Worm (Caenorhabditis elegans): ENCODE results near the gene ZK666.11.
A peak's percentile ranks its signal among the peaks of the same experiment; 100 is the strongest.
"Not testable (repeated sequence)": the region's sequence is repeated elsewhere in the genome, so short reads cannot be mapped to it uniquely, and the experiment has no call there.

The ZK666.11 gene

DNA sequence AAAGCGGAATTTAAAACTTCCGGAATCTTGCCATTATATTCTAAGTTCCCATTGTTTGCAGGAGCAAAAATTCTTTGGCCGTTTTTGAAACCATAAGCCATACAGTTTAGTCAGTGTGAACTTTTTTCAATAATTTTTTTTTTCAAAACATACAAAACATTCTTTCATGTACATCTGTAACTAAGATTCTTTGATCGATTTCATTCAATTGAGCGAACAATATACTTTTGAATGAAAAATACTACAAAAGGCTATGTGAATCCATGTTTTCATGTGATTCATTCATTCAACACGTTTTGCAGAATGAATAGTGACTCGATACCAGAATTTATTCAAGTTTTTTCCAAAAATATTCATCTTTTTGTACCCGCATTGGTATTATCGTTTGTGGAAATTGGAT lies 4.4 kb downstream of the ZK666.11 start, which contains the start of gene ZK666.15:
Gene ZK666.15 (plus strand): TSS at position 301 of the 400 bp plus-strand sequence.
- TF ChIP-seq ztf-29 (GFP tag; IDR thresholded peaks at IDR 0.05) (no peak), flt-1 (GFP tag; IDR thresholded peaks at IDR 0.05) (no peak), ref-1 (GFP tag; conservative IDR thresholded peaks at IDR 0.05) (no peak), med-1 (GFP tag; optimal IDR thresholded peaks at IDR 0.05; ENCODE audit: insufficient read depth) (no peak), T22C8.4 (GFP tag; IDR thresholded peaks at IDR 0.05) (no peak)

DNA sequence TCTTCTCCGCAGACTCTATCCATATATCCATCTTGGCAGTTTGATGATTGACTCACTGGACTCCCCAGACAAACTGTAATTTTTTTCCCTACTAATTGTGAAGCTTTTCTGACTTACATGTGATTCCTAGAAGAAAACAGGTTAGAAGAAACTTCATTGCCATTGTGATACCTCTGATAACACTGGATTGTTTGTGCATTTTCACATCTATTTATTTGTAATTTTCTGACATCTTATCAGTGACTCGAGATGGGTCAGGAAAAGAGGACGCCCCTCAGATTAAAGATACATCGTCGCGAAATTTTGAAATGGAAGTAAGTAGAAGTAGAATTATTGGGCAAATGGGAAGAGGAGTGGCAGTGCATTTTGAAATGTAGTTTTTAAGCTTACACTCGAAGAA lies 8.0 kb downstream of the ZK666.11 start, which contains the start of gene clec-61:
Gene clec-61 (minus strand): TSS at position 209 of the 400 bp plus-strand sequence.
- TF ChIP-seq ztf-29 (GFP tag; IDR thresholded peaks at IDR 0.05) (no peak), T22C8.4 (GFP tag; IDR thresholded peaks at IDR 0.05) (no peak), flt-1 (GFP tag; IDR thresholded peaks at IDR 0.05) (no peak), cog-1 (tag; optimal IDR thresholded peaks at IDR 0.05) (no peak), klf-2 (GFP tag; conservative IDR thresholded peaks at IDR 0.05) (no peak), med-1 (GFP tag; optimal IDR thresholded peaks at IDR 0.05; ENCODE audit: insufficient read depth) (no peak), ref-1 (GFP tag; conservative IDR thresholded peaks at IDR 0.05) (no peak), ztf-23 (GFP tag; IDR thresholded peaks at IDR 0.05) (no peak), tab-1 (GFP tag; IDR thresholded peaks at IDR 0.05) (no peak)

- not testable (repeated sequence) for TF ChIP-seq ztf-29 (GFP tag; IDR thresholded peaks at IDR 0.05); tab-1 (GFP tag; IDR thresholded peaks at IDR 0.05); cog-1 (tag; optimal IDR thresholded peaks at IDR 0.05)
These were observed 10.7 kb downstream of the ZK666.11 start, which contains the start of gene ZK666.8 for ce11 chrII:10493034-10493433. Gene ZK666.8, minus strand, starts transcription at chrII:10493134.

DNA sequence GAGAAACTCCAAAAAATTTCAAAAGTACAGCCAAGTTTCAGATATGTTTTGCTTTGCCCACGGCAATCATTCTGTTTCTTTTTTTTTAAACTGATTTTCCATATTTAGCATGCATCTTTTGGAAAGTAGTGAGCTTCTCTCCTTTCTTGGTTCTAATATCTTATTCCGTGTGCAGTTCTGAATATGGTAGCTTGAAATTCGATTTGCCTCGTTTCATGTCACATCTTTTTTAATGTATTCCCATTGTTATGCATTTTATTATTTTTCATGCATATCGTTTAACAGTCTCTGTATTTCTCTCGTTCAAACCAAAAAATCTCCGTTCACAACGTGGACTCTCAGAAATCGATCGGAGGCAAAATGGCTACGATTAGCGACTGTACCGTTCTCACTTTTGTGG lies 12.1 kb downstream of the ZK666.11 start, which contains the start of gene ZK666.14:
Gene ZK666.14 (plus strand): TSS at position 301 of the 400 bp plus-strand sequence.
- TF ChIP-seq cog-1 (tag; optimal IDR thresholded peaks at IDR 0.05), result no peak
- TF ChIP-seq ref-1 (GFP tag; conservative IDR thresholded peaks at IDR 0.05), result no peak
- no peak for TF ChIP-seq klf-2 (GFP tag; conservative IDR thresholded peaks at IDR 0.05)
- no peak for TF ChIP-seq med-1 (GFP tag; optimal IDR thresholded peaks at IDR 0.05; ENCODE audit: insufficient read depth)
- no peak for TF ChIP-seq ztf-29 (GFP tag; IDR thresholded peaks at IDR 0.05)
- TF ChIP-seq tab-1 (GFP tag; IDR thresholded peaks at IDR 0.05), result no peak
- TF ChIP-seq T22C8.4 (GFP tag; IDR thresholded peaks at IDR 0.05), result no peak
- no peak for TF ChIP-seq flt-1 (GFP tag; IDR thresholded peaks at IDR 0.05)
- TF ChIP-seq ztf-23 (GFP tag; IDR thresholded peaks at IDR 0.05), result no peak

- TF ChIP-seq klf-2 (GFP tag; conservative IDR thresholded peaks at IDR 0.05) (no peak), ztf-29 (GFP tag; IDR thresholded peaks at IDR 0.05) (no peak), ztf-23 (GFP tag; IDR thresholded peaks at IDR 0.05) (no peak), flt-1 (GFP tag; IDR thresholded peaks at IDR 0.05) (no peak), tab-1 (GFP tag; IDR thresholded peaks at IDR 0.05) (no peak), cog-1 (tag; optimal IDR thresholded peaks at IDR 0.05) (no peak), ref-1 (GFP tag; conservative IDR thresholded peaks at IDR 0.05) (no peak), med-1 (GFP tag; optimal IDR thresholded peaks at IDR 0.05; ENCODE audit: insufficient read depth) (no peak), T22C8.4 (GFP tag; IDR thresholded peaks at IDR 0.05) (no peak)
These were observed 13.6 kb downstream of the ZK666.11 start, which contains the start of gene ZK666.12 for ce11 chrII:10495912-10496311. Gene ZK666.12, plus strand, starts transcription at chrII:10496212.

DNA sequence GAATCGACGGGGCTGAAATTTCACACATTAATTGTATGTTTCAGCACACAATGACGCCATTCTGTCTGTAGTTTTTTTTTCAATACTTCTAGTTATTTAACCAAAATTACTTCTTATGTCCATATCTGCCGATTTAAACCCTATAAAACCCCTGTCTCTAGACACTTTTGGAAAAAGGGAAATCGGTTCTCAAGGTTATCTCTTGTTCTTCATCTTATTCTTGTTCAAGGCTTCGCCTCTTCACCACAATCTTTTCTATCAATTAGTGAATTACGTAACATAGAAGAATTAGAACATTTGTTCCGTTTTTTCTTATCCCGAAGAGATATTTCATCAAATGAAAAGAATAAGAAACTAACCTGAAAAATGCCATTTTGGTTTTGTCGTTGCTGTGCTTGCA lies 18.4 kb downstream of the ZK666.11 start:
- no peak for TF ChIP-seq tab-1 (GFP tag; IDR thresholded peaks at IDR 0.05)
- TF ChIP-seq cog-1 (tag; optimal IDR thresholded peaks at IDR 0.05), result no peak
- no peak for TF ChIP-seq ztf-29 (GFP tag; IDR thresholded peaks at IDR 0.05)
- no peak for TF ChIP-seq ztf-23 (GFP tag; IDR thresholded peaks at IDR 0.05)
- TF ChIP-seq T22C8.4 (GFP tag; IDR thresholded peaks at IDR 0.05), result no peak
- no peak for TF ChIP-seq med-1 (GFP tag; optimal IDR thresholded peaks at IDR 0.05; ENCODE audit: insufficient read depth)
- TF ChIP-seq klf-2 (GFP tag; conservative IDR thresholded peaks at IDR 0.05), result no peak
- TF ChIP-seq flt-1 (GFP tag; IDR thresholded peaks at IDR 0.05), result no peak
- TF ChIP-seq ref-1 (GFP tag; conservative IDR thresholded peaks at IDR 0.05), result no peak

ce11 chrII:10501578-10501977 lies 19.3 kb downstream of the ZK666.11 start:
- TF ChIP-seq cog-1 (tag; optimal IDR thresholded peaks at IDR 0.05), result no peak
- TF ChIP-seq flt-1 (GFP tag; IDR thresholded peaks at IDR 0.05), result no peak
- TF ChIP-seq T22C8.4 (GFP tag; IDR thresholded peaks at IDR 0.05), result no peak

- TF ChIP-seq med-1 (GFP tag; optimal IDR thresholded peaks at IDR 0.05; ENCODE audit: insufficient read depth), result no peak
- no peak for TF ChIP-seq ztf-29 (GFP tag; IDR thresholded peaks at IDR 0.05)
- peak; percentile 56; the same call in 1 of the 2 replicates for TF ChIP-seq ztf-23 (GFP tag; IDR thresholded peaks at IDR 0.05)
- TF ChIP-seq cog-1 (tag; optimal IDR thresholded peaks at IDR 0.05), result peak; percentile 72
- TF ChIP-seq tab-1 (GFP tag; IDR thresholded peaks at IDR 0.05), result 0 out of 2 replicates have a peak, but pooled peaks have one; percentile 67
- no peak for TF ChIP-seq klf-2 (GFP tag; conservative IDR thresholded peaks at IDR 0.05)
- TF ChIP-seq ref-1 (GFP tag; conservative IDR thresholded peaks at IDR 0.05), result no peak
- 0 out of 2 replicates have a peak, but pooled peaks have one; percentile 6 for TF ChIP-seq flt-1 (GFP tag; IDR thresholded peaks at IDR 0.05)
- no peak for TF ChIP-seq T22C8.4 (GFP tag; IDR thresholded peaks at IDR 0.05)
These were observed 20.3 kb downstream of the ZK666.11 start, which contains the start of gene myrf-1 for ce11 chrII:10502491-10503063. Gene myrf-1, minus strand, starts transcription at chrII:10502541.

- TF ChIP-seq flt-1 (GFP tag; IDR thresholded peaks at IDR 0.05), result no peak
- TF ChIP-seq ztf-29 (GFP tag; IDR thresholded peaks at IDR 0.05), result no peak
- no peak for TF ChIP-seq cog-1 (tag; optimal IDR thresholded peaks at IDR 0.05)
- no peak for TF ChIP-seq T22C8.4 (GFP tag; IDR thresholded peaks at IDR 0.05)
- TF ChIP-seq tab-1 (GFP tag; IDR thresholded peaks at IDR 0.05), result no peak
- TF ChIP-seq med-1 (GFP tag; optimal IDR thresholded peaks at IDR 0.05; ENCODE audit: insufficient read depth), result no peak
- no peak for TF ChIP-seq klf-2 (GFP tag; conservative IDR thresholded peaks at IDR 0.05)
- no peak for TF ChIP-seq ztf-23 (GFP tag; IDR thresholded peaks at IDR 0.05)
- no peak for TF ChIP-seq ref-1 (GFP tag; conservative IDR thresholded peaks at IDR 0.05)
These were observed 22.4 kb downstream of the ZK666.11 start for ce11 chrII:10504729-10505128.

- TF ChIP-seq ztf-23 (GFP tag; IDR thresholded peaks at IDR 0.05), result no peak
- no peak for TF ChIP-seq tab-1 (GFP tag; IDR thresholded peaks at IDR 0.05)
- TF ChIP-seq ztf-29 (GFP tag; IDR thresholded peaks at IDR 0.05), result no peak
- no peak for TF ChIP-seq klf-2 (GFP tag; conservative IDR thresholded peaks at IDR 0.05)
These were observed 23.6 kb downstream of the ZK666.11 start for ce11 chrII:10505949-10506348.
